Fruit fly (Drosophila melanogaster) whole organism, embryonic: ENCODE results near the gene Megf8.

Experiments
- Atf-2 ChIP-seq: fragments of 200-800 bp; sonication (Bioruptor generic); optimal IDR thresholded peaks from 2 replicates; lab custom pipeline; 2016; ENCODE audit warnings: missing biosample characterization, missing genetic modification characterization
- Awh ChIP-seq: fragments of 200-800 bp; sonication (Bioruptor generic); IDR thresholded peaks from 2 replicates; pipeline ENCODE4, ENCODE4 v1.3.6; 2022; ENCODE audit warnings: missing biosample characterization, missing genetic modification characterization
- B-H1 ChIP-seq: fragments of 200-800 bp; sonication (Bioruptor generic); IDR thresholded peaks from 3 replicates; pipeline ENCODE4 v1.3.6; 2022; ENCODE audit warnings: missing biosample characterization, missing genetic modification characterization
- Bdp1 ChIP-seq: fragments of 200-800 bp; sonication (Bioruptor generic); optimal IDR thresholded peaks from 3 replicates; lab custom pipeline; 2016; ENCODE audit warnings: missing biosample characterization, missing genetic modification characterization
- C15 ChIP-seq: fragments of 200-800 bp; sonication (Bioruptor generic); IDR thresholded peaks from 3 replicates; pipeline ENCODE4 v1.3.6; 2022; ENCODE audit warnings: missing biosample characterization, missing genetic modification characterization
- CG10209 ChIP-seq: fragments of 200-800 bp; sonication (Bioruptor generic); optimal IDR thresholded peaks from 3 replicates; lab custom pipeline; 2017; ENCODE audit warnings: missing biosample characterization, mild to moderate bottlenecking, missing genetic modification characterization, missing genetic modification reagents
- CG10274 ChIP-seq: fragments of 200-800 bp; sonication (Bioruptor generic); optimal IDR thresholded peaks from 3 replicates; lab custom pipeline; 2017; ENCODE audit warnings: missing biosample characterization, mild to moderate bottlenecking, missing genetic modification characterization
- CG11398 ChIP-seq: fragments of 200-800 bp; sonication (Bioruptor generic); optimal IDR thresholded peaks from 2 replicates; lab custom pipeline; 2016; ENCODE audit warnings: missing biosample characterization, missing genetic modification characterization
- CG11504 ChIP-seq: fragments of 200-800 bp; sonication (Bioruptor generic); optimal IDR thresholded peaks from 3 replicates; lab custom pipeline; 2019; ENCODE audit warnings: missing biosample characterization, mild to moderate bottlenecking, missing genetic modification characterization, moderate library complexity
- CG11696 ChIP-seq: fragments of 200-800 bp; sonication (Bioruptor generic); IDR thresholded peaks from 2 replicates; pipeline ENCODE4 v1.3.6; 2022; ENCODE audit warnings: missing biosample characterization, missing genetic modification characterization
- CG16815 ChIP-seq: fragments of 200-800 bp; sonication (Bioruptor generic); optimal IDR thresholded peaks from 3 replicates; lab custom pipeline; 2017; ENCODE audit warnings: missing biosample characterization, mild to moderate bottlenecking, missing genetic modification characterization
- CG17359 ChIP-seq: fragments of 200-800 bp; sonication (Bioruptor generic); optimal IDR thresholded peaks from 3 replicates; lab custom pipeline; 2018; ENCODE audit warnings: missing biosample characterization, mild to moderate bottlenecking, missing genetic modification characterization, moderate library complexity
- CG2199 ChIP-seq: fragments of 200-800 bp; sonication (Bioruptor generic); IDR thresholded peaks from 3 replicates; pipeline ENCODE4 v1.3.6; 2022; ENCODE audit warnings: missing biosample characterization, missing genetic modification characterization
- CG34376 ChIP-seq: fragments of 200-800 bp; sonication (Bioruptor generic); optimal IDR thresholded peaks from 2 replicates; lab custom pipeline; 2018; ENCODE audit warnings: missing biosample characterization, mild to moderate bottlenecking, missing genetic modification characterization
- CG42726 ChIP-seq: fragments of 200-800 bp; sonication (Bioruptor generic); IDR thresholded peaks from 2 replicates; pipeline ENCODE4 v1.3.6; 2022; ENCODE audit warnings: missing biosample characterization, missing genetic modification characterization; ENCODE audit not compliant: partially characterized antibody
- CG4404 ChIP-seq: fragments of 200-800 bp; sonication (Bioruptor generic); IDR thresholded peaks from 2 replicates; pipeline ENCODE4 v1.3.6; 2022; ENCODE audit warnings: missing biosample characterization, missing genetic modification characterization
- CG5180 ChIP-seq: fragments of 200-800 bp; sonication (Bioruptor generic); optimal IDR thresholded peaks from 3 replicates; lab custom pipeline; 2017; ENCODE audit warnings: missing biosample characterization, missing genetic modification characterization, mild to moderate bottlenecking, moderate library complexity, missing genetic modification reagents
- CG7556 ChIP-seq: fragments of 200-800 bp; sonication (Bioruptor generic); optimal IDR thresholded peaks from 2 replicates; lab custom pipeline; 2017; ENCODE audit warnings: missing biosample characterization, mild to moderate bottlenecking, missing genetic modification characterization
- Camta ChIP-seq: fragments of 200-800 bp; sonication (Bioruptor generic); optimal IDR thresholded peaks from 2 replicates; lab custom pipeline; 2016; ENCODE audit warnings: missing biosample characterization, missing genetic modification characterization
- Dbx ChIP-seq: fragments of 200-800 bp; sonication (Bioruptor generic); IDR thresholded peaks from 3 replicates; pipeline ENCODE4 v1.3.6; 2022; ENCODE audit warnings: missing biosample characterization, missing genetic modification characterization
- Hand ChIP-seq: fragments of 200-800 bp; sonication (Bioruptor generic); optimal IDR thresholded peaks from 2 replicates; lab custom pipeline; 2017; ENCODE audit warnings: mild to moderate bottlenecking, missing biosample characterization, missing genetic modification reagents, missing genetic modification characterization
- HmgD ChIP-seq: fragments of 200-800 bp; sonication (Bioruptor generic); optimal IDR thresholded peaks from 3 replicates; lab custom pipeline; 2016; ENCODE audit warnings: missing biosample characterization, missing genetic modification characterization
- MTF-1 ChIP-seq: fragments of 200-800 bp; sonication (Bioruptor generic); optimal IDR thresholded peaks from 2 replicates; lab custom pipeline; 2018; ENCODE audit warnings: missing biosample characterization, mild to moderate bottlenecking, missing genetic modification characterization, borderline replicate concordance
- Med ChIP-seq: fragments of 200-800 bp; sonication (Bioruptor generic); peaks from one replicate; lab custom pipeline; 2016; ENCODE audit warnings: missing biosample characterization, missing genetic modification characterization, mild to moderate bottlenecking, inconsistent platforms, moderate library complexity
- Neu2 ChIP-seq: fragments of 200-800 bp; sonication (Bioruptor generic); optimal IDR thresholded peaks from 3 replicates; lab custom pipeline; 2016; ENCODE audit warnings: missing biosample characterization, missing genetic modification characterization, borderline replicate concordance
- Optix ChIP-seq: fragments of 200-800 bp; sonication (Bioruptor generic); IDR thresholded peaks from 3 replicates; pipeline ENCODE4 v1.3.6; 2022; ENCODE audit warnings: missing biosample characterization, missing genetic modification characterization
- Ptx1 ChIP-seq: fragments of 200-800 bp; sonication (Bioruptor generic); IDR thresholded peaks from 2 replicates; pipeline ENCODE4 v1.3.6; 2022; ENCODE audit warnings: missing biosample characterization, missing genetic modification characterization
- amos ChIP-seq: fragments of 200-800 bp; sonication (Bioruptor generic); IDR thresholded peaks from 2 replicates; pipeline ENCODE4 v1.3.6; 2022; ENCODE audit warnings: missing biosample characterization, missing genetic modification characterization; ENCODE audit not compliant: partially characterized antibody
- ase ChIP-seq: fragments of 200-800 bp; sonication (Bioruptor generic); IDR thresholded peaks from 3 replicates; pipeline ENCODE4 v1.3.6; 2022; ENCODE audit warnings: missing biosample characterization, missing genetic modification characterization
- ato ChIP-seq: fragments of 200-800 bp; sonication (Bioruptor generic); IDR thresholded peaks from 2 replicates; pipeline ENCODE4 v1.3.6; 2022; ENCODE audit warnings: missing biosample characterization, missing genetic modification characterization; ENCODE audit not compliant: partially characterized antibody
- br ChIP-seq: fragments of >200 bp; optimal IDR thresholded peaks from 2 replicates; lab custom pipeline; 2017
- croc ChIP-seq: fragments of 200-800 bp; sonication (Bioruptor generic); conservative IDR thresholded peaks from 3 replicates; pipeline ENCODE4 v1.3.6; 2022; ENCODE audit warnings: missing biosample characterization, missing genetic modification characterization
- crp ChIP-seq, 2 experiments: fragments of 200-800 bp; sonication (Bioruptor generic); optimal IDR thresholded peaks; 2 replicates in 1 of 2; 3 replicates in 1 of 2; lab custom pipeline; 2017; ENCODE audit warnings: missing biosample characterization in 2 of 2, missing genetic modification characterization in 2 of 2, mild to moderate bottlenecking in 1 of 2, moderate library complexity in 1 of 2
- cwo ChIP-seq: fragments of 200-800 bp; sonication (Bioruptor generic); optimal IDR thresholded peaks from 3 replicates; lab custom pipeline; 2017; ENCODE audit warnings: missing biosample characterization, missing genetic modification characterization, mild to moderate bottlenecking, moderate library complexity, missing genetic modification reagents
- ems ChIP-seq: fragments of 200-800 bp; sonication (Bioruptor generic); optimal IDR thresholded peaks from 3 replicates; lab custom pipeline; 2016; ENCODE audit warnings: missing biosample characterization, missing genetic modification characterization
- gsb-n ChIP-seq: fragments of 200-800 bp; sonication (Bioruptor generic); optimal IDR thresholded peaks from 3 replicates; lab custom pipeline; 2018; ENCODE audit warnings: missing biosample characterization, mild to moderate bottlenecking, missing genetic modification characterization
- gt ChIP-seq: fragments of 200-800 bp; sonication (Bioruptor generic); IDR thresholded peaks from 2 replicates; pipeline ENCODE4 v1.3.6; 2022; ENCODE audit warnings: missing biosample characterization, missing genetic modification characterization
- insv ChIP-seq, 2 experiments: fragments of 200-800 bp; sonication (Bioruptor generic); optimal IDR thresholded peaks; 3 replicates each; lab custom pipeline; 2016 to 2018; ENCODE audit warnings: missing biosample characterization in 2 of 2, missing genetic modification characterization in 2 of 2
- kni ChIP-seq: fragments of 200-800 bp; sonication (Bioruptor generic); optimal IDR thresholded peaks from 3 replicates; lab custom pipeline; 2017; ENCODE audit warnings: mild to moderate bottlenecking, missing biosample characterization, missing genetic modification reagents, missing genetic modification characterization
- odd ChIP-seq: fragments of 200-800 bp; sonication (Bioruptor generic); optimal IDR thresholded peaks from 2 replicates; lab custom pipeline; 2017; ENCODE audit warnings: missing biosample characterization, mild to moderate bottlenecking, missing genetic modification characterization
- psq ChIP-seq: fragments of 200-800 bp; sonication (Bioruptor generic); optimal IDR thresholded peaks from 2 replicates; lab custom pipeline; 2017; ENCODE audit warnings: missing biosample characterization, missing genetic modification characterization
- rib ChIP-seq: fragments of 200-800 bp; sonication (Bioruptor generic); IDR thresholded peaks from 2 replicates; pipeline ENCODE4 v1.3.6; 2022; ENCODE audit warnings: missing biosample characterization, missing genetic modification characterization
- sd ChIP-seq: fragments of 200-800 bp; sonication (Bioruptor generic); optimal IDR thresholded peaks from 3 replicates; lab custom pipeline; 2018; ENCODE audit warnings: missing biosample characterization, mild to moderate bottlenecking, missing genetic modification characterization, moderate library complexity
- sima ChIP-seq: fragments of 200-800 bp; sonication (Bioruptor generic); optimal IDR thresholded peaks from 2 replicates; lab custom pipeline; 2016; ENCODE audit warnings: missing biosample characterization, missing genetic modification characterization
- sr ChIP-seq: fragments of 200-800 bp; sonication (Bioruptor generic); IDR thresholded peaks from 3 replicates; pipeline ENCODE4 v1.3.6; 2022; ENCODE audit warnings: missing biosample characterization, missing genetic modification characterization
- tna ChIP-seq: fragments of 200-800 bp; sonication (Bioruptor generic); IDR thresholded peaks from 2 replicates; pipeline ENCODE4 v1.3.6; 2022; ENCODE audit warnings: missing biosample characterization, missing genetic modification characterization; ENCODE audit not compliant: partially characterized antibody
- trem ChIP-seq: fragments of 200-800 bp; optimal IDR thresholded peaks from 3 replicates; lab custom pipeline; 2019; ENCODE audit warnings: missing biosample characterization, mild to moderate bottlenecking, missing genetic modification characterization, moderate library complexity
- ttk ChIP-seq: fragments of 200-800 bp; sonication (Bioruptor generic); IDR thresholded peaks from 2 replicates; pipeline ENCODE4 v2.1.2; 2022; ENCODE audit warnings: missing biosample characterization, missing genetic modification characterization
- wor ChIP-seq: fragments of 200-800 bp; sonication (Bioruptor generic); IDR thresholded peaks from 2 replicates; pipeline ENCODE4 v1.3.6; 2022; ENCODE audit warnings: missing biosample characterization, missing genetic modification characterization
- zen2 ChIP-seq: fragments of 200-800 bp; sonication (Bioruptor generic); IDR thresholded peaks from 3 replicates; pipeline ENCODE4 v1.3.6; 2022; ENCODE audit warnings: missing biosample characterization, missing genetic modification characterization; ENCODE audit not compliant: partially characterized antibody

Megf8 gene

dm6 chr2L:8034734-8035133, 8.5 kb upstream of the Megf8 start (continued):
- TF ChIP-seq CG7556 (GFP tag; lab: Kevin White, UChicago), result peak; percentile 53
- peak; percentile 79 for TF ChIP-seq CG11504 (tag; lab: Kevin White, UChicago)
- no peak for TF ChIP-seq CG16815 (GFP tag; lab: Kevin White, UChicago)
- TF ChIP-seq cwo, result peak; percentile 61
- TF ChIP-seq psq (GFP tag; lab: Kevin White, UChicago), result no peak
- TF ChIP-seq CG4404 (GFP tag; lab: Robert Waterston, UW), result no peak
- no peak for TF ChIP-seq tna
- no peak for TF ChIP-seq CG42726 (GFP tag; lab: Robert Waterston, UW)
- peak; percentile 34 for TF ChIP-seq trem (tag; lab: Kevin White, UChicago)
- TF ChIP-seq CG17359 (tag; lab: Kevin White, UChicago), result peak; percentile 51
- no peak for TF ChIP-seq HmgD
- peak; percentile 85 for TF ChIP-seq sr (GFP tag; lab: Robert Waterston, UW)
- TF ChIP-seq insv (GFP tag; optimal IDR thresholded peaks at IDR 0.05; lab: Kevin White, UChicago), result no peak
- TF ChIP-seq crp (GFP tag; optimal IDR thresholded peaks at IDR 0.05; lab: Kevin White, UChicago), result no peak
- TF ChIP-seq CG10274 (GFP tag; lab: Kevin White, UChicago), result peak; percentile 10
- peak; percentile 4 for TF ChIP-seq odd (GFP tag; lab: Kevin White, UChicago)
- TF ChIP-seq Camta (GFP tag; lab: Kevin White, UChicago), result peak; percentile 48
- TF ChIP-seq zen2 (GFP tag; lab: Robert Waterston, UW), result no peak
- peak; percentile 46; the same call in 1 of the 3 replicates for TF ChIP-seq Dbx (GFP tag; lab: Robert Waterston, UW)
- peak; percentile 28 for TF ChIP-seq Atf-2
- no peak; the same call in 1 of the 2 replicates for TF ChIP-seq wor (GFP tag; lab: Robert Waterston, UW)
- TF ChIP-seq croc, result 0 out of 3 replicates have a peak, but pooled peaks have one; percentile 13
- TF ChIP-seq CG2199 (GFP tag; lab: Robert Waterston, UW), result no peak
- 0 out of 3 replicates have a peak, but pooled peaks have one; percentile 26 for TF ChIP-seq C15 (GFP tag; lab: Robert Waterston, UW)
- no peak for TF ChIP-seq gt
- TF ChIP-seq ttk (GFP tag; lab: Robert Waterston, UW), result peak; percentile 45; the same call in 1 of the 2 replicates
- peak; percentile 38 for TF ChIP-seq Hand (GFP tag; lab: Kevin White, UChicago)
- no peak for TF ChIP-seq amos (GFP tag; lab: Robert Waterston, UW)
- no peak for TF ChIP-seq CG34376 (GFP tag; lab: Kevin White, UChicago)
- peak; percentile 89 for TF ChIP-seq Med (GFP tag; lab: Kevin White, UChicago)
- peak; percentile 88 for TF ChIP-seq CG11696 (GFP tag; lab: Robert Waterston, UW)
- TF ChIP-seq rib (GFP tag; lab: Robert Waterston, UW), result no peak
- no peak for TF ChIP-seq ato
- no peak for TF ChIP-seq Neu2 (GFP tag; lab: Kevin White, UChicago)
- TF ChIP-seq ase, result peak; percentile 26; the same call in 1 of the 3 replicates
- peak; percentile 38 for TF ChIP-seq MTF-1 (GFP tag; lab: Kevin White, UChicago)
- TF ChIP-seq Ptx1 (GFP tag; lab: Robert Waterston, UW), result peak; percentile 72
- TF ChIP-seq CG10209 (GFP tag; lab: Kevin White, UChicago), result peak; percentile 61
- no peak for TF ChIP-seq br (lab: Kevin White, UChicago)
- TF ChIP-seq Awh (GFP tag; lab: Robert Waterston, UW), result peak; percentile 63; the same call in 1 of the 2 replicates
- TF ChIP-seq kni, result no peak
- no peak for TF ChIP-seq CG11398 (GFP tag; lab: Kevin White, UChicago)
- no peak for TF ChIP-seq sima (GFP tag; lab: Kevin White, UChicago)
- no peak for TF ChIP-seq sd
- TF ChIP-seq gsb-n (tag; lab: Kevin White, UChicago), result peak; percentile 20
- no peak for TF ChIP-seq CG5180 (GFP tag; lab: Kevin White, UChicago)
- peak; percentile 11 for TF ChIP-seq ems (GFP tag; lab: Kevin White, UChicago)
- TF ChIP-seq Bdp1, result peak; percentile 6
- peak; percentile 43; the same call in 2 of the 3 replicates for TF ChIP-seq B-H1 (GFP tag; lab: Robert Waterston, UW)
- 0 out of 3 replicates have a peak, but pooled peaks have one; percentile 13 for TF ChIP-seq Optix
